Worm (Caenorhabditis elegans) whole organism, young adult: ENCODE data around the gene dsl-4.

Source experiments
- B0035.1 ChIP-seq: sonication (generic microtip); optimal IDR thresholded peaks from 2 replicates; lab custom pipeline; 2016; ENCODE audit warnings: missing genetic modification characterization, mild to moderate bottlenecking, missing compliant biosample characterization, missing genotype, missing genetic modification reagents
- C17E4.6 ChIP-seq: fragments of 200-800 bp; sonication (Bioruptor generic); IDR thresholded peaks from 2 replicates; pipeline ENCODE4 v1.3.6; 2022; ENCODE audit warnings: missing genetic modification reagents, missing genetic modification characterization, missing compliant biosample characterization
- D2030.7 ChIP-seq: fragments of 200-800 bp; sonication (Bioruptor generic); IDR thresholded peaks from 2 replicates; pipeline ENCODE4 v1.3.6; 2022; ENCODE audit warnings: missing genetic modification reagents, missing genetic modification characterization, missing compliant biosample characterization
- F22D6.2 ChIP-seq: sonication (generic microtip); optimal IDR thresholded peaks from 2 replicates; lab custom pipeline; 2016; ENCODE audit warnings: mild to moderate bottlenecking, missing genetic modification characterization, missing compliant biosample characterization
- F23B12.7 ChIP-seq: sonication (generic microtip); optimal IDR thresholded peaks from 2 replicates; lab custom pipeline; 2017; ENCODE audit warnings: missing genetic modification characterization, mild to moderate bottlenecking, missing compliant biosample characterization, antibody characterized with exemption, moderate library complexity; ENCODE audit not compliant: insufficient read depth
- F39B2.1 ChIP-seq: fragments of 200-800 bp; sonication (Bioruptor generic); IDR thresholded peaks from 2 replicates; pipeline ENCODE4 v1.3.6; 2022; ENCODE audit warnings: missing genetic modification reagents, missing genetic modification characterization, missing compliant biosample characterization
- F57A8.1 ChIP-seq: fragments of 200-800 bp; sonication (Bioruptor generic); optimal IDR thresholded peaks from 2 replicates; lab custom pipeline; 2018; ENCODE audit warnings: mild to moderate bottlenecking, missing genetic modification characterization, moderate library complexity, missing compliant biosample characterization
- T07F8.4 ChIP-seq: sonication (generic microtip); optimal IDR thresholded peaks from 2 replicates; lab custom pipeline; 2016; ENCODE audit warnings: mild to moderate bottlenecking, missing genetic modification characterization, moderate library complexity, missing compliant biosample characterization
- Y56A3A.18 ChIP-seq: fragments of 200-800 bp; sonication (Bioruptor generic); IDR thresholded peaks from 2 replicates; pipeline ENCODE4 v1.3.6; 2022; ENCODE audit warnings: missing genetic modification reagents, missing genetic modification characterization, missing compliant biosample characterization
- ZK185.1 ChIP-seq: sonication (generic microtip); optimal IDR thresholded peaks from 2 replicates; lab custom pipeline; 2016; ENCODE audit warnings: mild to moderate bottlenecking, missing genetic modification characterization, missing compliant biosample characterization; ENCODE audit not compliant: poor library complexity, severe bottlenecking
- akir-1 ChIP-seq: fragments of 200-800 bp; sonication (Bioruptor generic); optimal IDR thresholded peaks from 2 replicates; lab custom pipeline; 2018; ENCODE audit warnings: mild to moderate bottlenecking, missing genetic modification characterization, moderate library complexity, missing compliant biosample characterization
- ama-1 ChIP-seq, 3 experiments: fragments of 150-350 bp in 1 of 3; sonication (generic microtip) in 2 of 3; optimal IDR thresholded peaks; 2 replicates each; lab custom pipeline; 2014 to 2018; ENCODE audit warnings: missing biosample characterization in 2 of 3, missing genetic modification characterization in 2 of 3, missing genetic modification reagents in 2 of 3
- aptf-2 ChIP-seq: fragments of 200-800 bp; sonication (Bioruptor generic); conservative IDR thresholded peaks from 2 replicates; pipeline ENCODE4 v1.3.6; 2022; ENCODE audit warnings: missing genetic modification reagents, missing genetic modification characterization, missing compliant biosample characterization
- athp-1 ChIP-seq: sonication (generic microtip); optimal IDR thresholded peaks from 2 replicates; lab custom pipeline; 2017; ENCODE audit warnings: mild to moderate bottlenecking, missing genetic modification characterization, missing compliant biosample characterization
- attf-3 ChIP-seq: fragments of 200-800 bp; sonication (Bioruptor generic); conservative IDR thresholded peaks from 2 replicates; pipeline ENCODE4 v1.3.6; 2022; ENCODE audit warnings: missing genetic modification reagents, missing genetic modification characterization, missing compliant biosample characterization
- bed-1 ChIP-seq: fragments of 200-800 bp; sonication (Bioruptor generic); IDR thresholded peaks from 2 replicates; pipeline ENCODE4 v1.3.6; 2022; ENCODE audit warnings: missing genetic modification reagents, missing genetic modification characterization, missing compliant biosample characterization
- bed-2 ChIP-seq: fragments of 200-800 bp; sonication (Bioruptor generic); IDR thresholded peaks from 2 replicates; pipeline ENCODE4 v1.3.6; 2022; ENCODE audit warnings: missing genetic modification reagents, missing genetic modification characterization, missing compliant biosample characterization
- ceh-27 ChIP-seq: fragments of 200-800 bp; sonication (Bioruptor generic); optimal IDR thresholded peaks from 2 replicates; lab custom pipeline; 2018; ENCODE audit warnings: mild to moderate bottlenecking, missing genetic modification characterization, moderate library complexity, missing compliant biosample characterization
- ceh-58 ChIP-seq: fragments of 200-800 bp; sonication (Bioruptor generic); IDR thresholded peaks from 2 replicates; pipeline ENCODE4 v1.3.6; 2022; ENCODE audit warnings: missing genetic modification characterization, missing compliant biosample characterization
- ceh-79 ChIP-seq: sonication (generic microtip); optimal IDR thresholded peaks from 2 replicates; lab custom pipeline; 2017; ENCODE audit warnings: mild to moderate bottlenecking, missing genetic modification characterization, missing compliant biosample characterization
- ceh-91 ChIP-seq: fragments of 200-800 bp; sonication (Bioruptor generic); IDR thresholded peaks from 2 replicates; pipeline ENCODE4 v1.3.6; 2022; ENCODE audit warnings: missing genetic modification reagents, missing genetic modification characterization, missing compliant biosample characterization
- efl-1 ChIP-seq: fragments of 150-350 bp; optimal IDR thresholded peaks from 2 replicates; lab custom pipeline; 2014; ENCODE audit warnings: missing biosample characterization, missing genetic modification reagents, missing genetic modification characterization
- egrh-3 ChIP-seq: fragments of 200-800 bp; sonication (Bioruptor generic); IDR thresholded peaks from 2 replicates; pipeline ENCODE4 v1.3.6; 2022; ENCODE audit warnings: missing genetic modification reagents, missing genetic modification characterization, missing compliant biosample characterization
- ets-4 ChIP-seq: fragments of 200-800 bp; sonication (Bioruptor generic); optimal IDR thresholded peaks from 2 replicates; lab custom pipeline; 2018; ENCODE audit warnings: mild to moderate bottlenecking, missing genetic modification characterization, missing compliant biosample characterization
- fkh-3 ChIP-seq: sonication (generic microtip); optimal IDR thresholded peaks from 2 replicates; lab custom pipeline; 2016; ENCODE audit warnings: mild to moderate bottlenecking, missing genetic modification characterization, missing compliant biosample characterization
- gei-17 ChIP-seq: fragments of 200-800 bp; sonication (Bioruptor generic); optimal IDR thresholded peaks from 2 replicates; lab custom pipeline; 2018; ENCODE audit warnings: mild to moderate bottlenecking, missing genetic modification characterization, missing compliant biosample characterization
- him-1 ChIP-seq: sonication (generic microtip); optimal IDR thresholded peaks from 2 replicates; lab custom pipeline; 2016; ENCODE audit warnings: missing genotype, missing genetic modification reagents, missing genetic modification characterization, missing compliant biosample characterization
- hlh-26 ChIP-seq: fragments of 200-800 bp; sonication (Bioruptor generic); conservative IDR thresholded peaks from 2 replicates; pipeline ENCODE4 v1.3.6; 2022; ENCODE audit warnings: missing genetic modification reagents, missing genetic modification characterization, missing compliant biosample characterization
- hmg-1.2 ChIP-seq: fragments of 200-800 bp; sonication (Bioruptor generic); IDR thresholded peaks from 2 replicates; pipeline ENCODE4 v1.3.6; 2022; ENCODE audit warnings: missing genetic modification reagents, missing genetic modification characterization, missing compliant biosample characterization
- hmg-20 ChIP-seq: fragments of 200-800 bp; sonication (Bioruptor generic); IDR thresholded peaks from 2 replicates; pipeline ENCODE4 v1.3.6; 2022; ENCODE audit warnings: missing genetic modification reagents, missing genetic modification characterization, missing compliant biosample characterization
- lir-1 ChIP-seq: fragments of 200-800 bp; sonication (Bioruptor generic); conservative IDR thresholded peaks from 2 replicates; pipeline ENCODE4 v1.3.6; 2022; ENCODE audit warnings: missing genetic modification reagents, missing genetic modification characterization, missing compliant biosample characterization
- lsy-27 ChIP-seq: sonication (generic microtip); optimal IDR thresholded peaks from 2 replicates; lab custom pipeline; 2017; ENCODE audit warnings: missing genetic modification characterization, mild to moderate bottlenecking, missing compliant biosample characterization, antibody characterized with exemption, missing genotype, borderline replicate concordance; ENCODE audit not compliant: insufficient read depth
- mes-4 ChIP-seq: sonication (generic microtip); optimal IDR thresholded peaks from 2 replicates; lab custom pipeline; 2016; ENCODE audit warnings: missing genotype, missing genetic modification characterization, missing compliant biosample characterization
- nhr-120 ChIP-seq: fragments of 200-800 bp; sonication (Bioruptor generic); IDR thresholded peaks from 2 replicates; pipeline ENCODE4 v1.3.6; 2022; ENCODE audit warnings: missing genetic modification characterization, missing compliant biosample characterization
- nhr-179 ChIP-seq: sonication (generic microtip); optimal IDR thresholded peaks from 2 replicates; lab custom pipeline; 2016; ENCODE audit warnings: mild to moderate bottlenecking, missing genetic modification characterization, missing compliant biosample characterization
- nhr-27 ChIP-seq: fragments of 200-800 bp; sonication (Bioruptor generic); optimal IDR thresholded peaks from 2 replicates; lab custom pipeline; 2018; ENCODE audit warnings: mild to moderate bottlenecking, missing genetic modification characterization, moderate library complexity, missing compliant biosample characterization
- nhr-90 ChIP-seq: sonication (generic microtip); optimal IDR thresholded peaks from 2 replicates; lab custom pipeline; 2016; ENCODE audit warnings: missing genotype, mild to moderate bottlenecking, missing genetic modification characterization, missing compliant biosample characterization
- sdz-38 ChIP-seq: sonication (generic microtip); optimal IDR thresholded peaks from 2 replicates; lab custom pipeline; 2016; ENCODE audit warnings: missing genotype, missing genetic modification characterization, missing compliant biosample characterization
- snpc-1.1 ChIP-seq: sonication (generic microtip); optimal IDR thresholded peaks from 2 replicates; lab custom pipeline; 2017; ENCODE audit warnings: missing genetic modification characterization, mild to moderate bottlenecking, missing compliant biosample characterization, antibody characterized with exemption, moderate library complexity, missing genotype, missing genetic modification reagents; ENCODE audit not compliant: insufficient read depth
- snpc-1.3 ChIP-seq: sonication (generic microtip); optimal IDR thresholded peaks from 2 replicates; lab custom pipeline; 2017; ENCODE audit warnings: missing genetic modification characterization, mild to moderate bottlenecking, missing compliant biosample characterization, antibody characterized with exemption, moderate library complexity, missing genotype, missing genetic modification reagents; ENCODE audit not compliant: insufficient read depth
- snpc-3.4 ChIP-seq: sonication (generic microtip); optimal IDR thresholded peaks from 2 replicates; lab custom pipeline; 2017; ENCODE audit warnings: missing genetic modification characterization, mild to moderate bottlenecking, missing compliant biosample characterization, antibody characterized with exemption, moderate library complexity, missing genotype, missing genetic modification reagents
- unc-62 ChIP-seq: fragments of 150-350 bp; optimal IDR thresholded peaks from 2 replicates; lab custom pipeline; 2014; ENCODE audit warnings: missing biosample characterization, missing genetic modification reagents, missing genetic modification characterization
- xnd-1 ChIP-seq: sonication (generic microtip); optimal IDR thresholded peaks from 2 replicates; lab custom pipeline; 2016; ENCODE audit warnings: missing genotype, missing genetic modification reagents, missing genetic modification characterization, missing compliant biosample characterization
- ztf-22 ChIP-seq: fragments of 200-800 bp; sonication (Bioruptor generic); optimal IDR thresholded peaks from 2 replicates; lab custom pipeline; 2018; ENCODE audit warnings: mild to moderate bottlenecking, missing genetic modification characterization, moderate library complexity, missing compliant biosample characterization
- ztf-26 ChIP-seq: sonication (generic microtip); optimal IDR thresholded peaks from 2 replicates; lab custom pipeline; 2017; ENCODE audit warnings: missing genetic modification characterization, missing compliant biosample characterization
- ztf-6 ChIP-seq: fragments of 200-800 bp; sonication (Bioruptor generic); IDR thresholded peaks from 2 replicates; pipeline ENCODE4 v1.3.6; 2022; ENCODE audit warnings: missing genetic modification reagents, missing genetic modification characterization, missing compliant biosample characterization

dsl-4 gene

ce11 chrX:14115480-14116161 is 25.4 kb downstream of the dsl-4 start, which contains the start of gene F28H6.7 (continued):
- peak; percentile 82 for TF ChIP-seq him-1 (tag; lab: Kevin White, UChicago)
- TF ChIP-seq C17E4.6 (GFP tag; lab: Robert Waterston, UW), result no peak
- no peak for TF ChIP-seq lir-1
- no peak for TF ChIP-seq bed-1
- TF ChIP-seq egrh-3, result peak; percentile 27; the same call in 1 of the 2 replicates
- TF ChIP-seq hlh-26 (GFP tag; lab: Robert Waterston, UW), result no peak
- peak; percentile 41 for TF ChIP-seq T07F8.4 (tag; lab: Kevin White, UChicago)
- peak; percentile 70 for TF ChIP-seq F23B12.7 (tag; lab: Kevin White, UChicago)
- TF ChIP-seq nhr-27, result peak; percentile 48
- no peak; the same call in none of the 2 replicates for TF ChIP-seq D2030.7 (GFP tag; lab: Robert Waterston, UW)
- no peak for TF ChIP-seq ets-4
- no peak for TF ChIP-seq nhr-179 (tag; lab: Kevin White, UChicago)
- no peak for TF ChIP-seq athp-1 (tag; lab: Kevin White, UChicago)
- no peak for TF ChIP-seq snpc-3.4 (tag; lab: Kevin White, UChicago)
- peak; percentile 49 for TF ChIP-seq B0035.1 (tag; lab: Kevin White, UChicago)
- TF ChIP-seq ZK185.1, result no peak
- no peak for TF ChIP-seq xnd-1 (tag; lab: Kevin White, UChicago)
- TF ChIP-seq snpc-1.3 (tag; lab: Kevin White, UChicago), result no peak
- TF ChIP-seq ztf-26 (tag; lab: Kevin White, UChicago), result peak; percentile 35
- TF ChIP-seq F22D6.2 (tag; lab: Kevin White, UChicago), result no peak
- TF ChIP-seq ztf-6 (GFP tag; lab: Robert Waterston, UW), result no peak
- peak; percentile 27 for TF ChIP-seq ceh-79 (tag; lab: Kevin White, UChicago)
- TF ChIP-seq nhr-120 (GFP tag; lab: Robert Waterston, UW), result no peak
- no peak for TF ChIP-seq ceh-58 (GFP tag; lab: Robert Waterston, UW)
- peak; percentile 62 for TF ChIP-seq lsy-27
- no peak for TF ChIP-seq mes-4 (tag; lab: Kevin White, UChicago)
- peak; percentile 76; the same call in 1 of the 2 replicates for TF ChIP-seq hmg-20 (GFP tag; lab: Robert Waterston, UW)
- TF ChIP-seq ztf-22 (GFP tag; lab: Kevin White, UChicago), result no peak
- TF ChIP-seq ama-1 (optimal IDR thresholded peaks at IDR 0.05; lab: Kevin White, UChicago), result no peak
- TF ChIP-seq ama-1 (GFP tag; optimal IDR thresholded peaks at IDR 0.05; lab: Kevin White, UChicago), result peak in 1 of 2 experiments; percentile 15
- TF ChIP-seq snpc-1.1 (tag; lab: Kevin White, UChicago), result peak; percentile 39
- peak; percentile 73 for TF ChIP-seq hmg-1.2 (GFP tag; lab: Robert Waterston, UW)
- TF ChIP-seq sdz-38, result no peak
- no peak for TF ChIP-seq bed-2 (GFP tag; lab: Robert Waterston, UW)
- peak; percentile 66 for TF ChIP-seq nhr-90 (tag; lab: Kevin White, UChicago)
- TF ChIP-seq akir-1, result no peak
- TF ChIP-seq aptf-2, result no peak; the same call in 1 of the 2 replicates
- TF ChIP-seq Y56A3A.18 (GFP tag; lab: Robert Waterston, UW), result peak; percentile 79; the same call in 1 of the 2 replicates
- TF ChIP-seq efl-1 (GFP tag; lab: Kevin White, UChicago), result no peak
- TF ChIP-seq gei-17 (GFP tag; lab: Kevin White, UChicago), result no peak
- TF ChIP-seq ceh-27 (GFP tag; lab: Kevin White, UChicago), result peak; percentile 29
- no peak for TF ChIP-seq F57A8.1 (GFP tag; lab: Kevin White, UChicago)
- no peak for TF ChIP-seq attf-3 (GFP tag; lab: Robert Waterston, UW)
- no peak for TF ChIP-seq ceh-91
- TF ChIP-seq fkh-3 (tag; lab: Kevin White, UChicago), result no peak
- no peak for TF ChIP-seq unc-62 (GFP tag; lab: Kevin White, UChicago)
- TF ChIP-seq F39B2.1 (GFP tag; lab: Robert Waterston, UW), result no peak
